Worm (Caenorhabditis elegans) whole organism, L4 larva: ENCODE results near the gene his-7.
A peak's percentile ranks its signal among the peaks of the same experiment; 100 is the strongest.

Source experiments
- D1046.2 ChIP-seq: fragments of 200-800 bp; sonication (Bioruptor generic); IDR thresholded peaks from 2 replicates; pipeline ENCODE4 v1.3.6; 2022; ENCODE audit warnings: missing genetic modification characterization, missing compliant biosample characterization
- F10B5.3 ChIP-seq: sonication (generic microtip); optimal IDR thresholded peaks from 2 replicates; lab custom pipeline; 2016; ENCODE audit warnings: mild to moderate bottlenecking, missing genetic modification characterization, missing compliant biosample characterization
- F26F4.8 ChIP-seq: fragments of 200-800 bp; sonication (Bioruptor generic); conservative IDR thresholded peaks from 2 replicates; pipeline ENCODE4 v1.3.6; 2022; ENCODE audit warnings: missing genetic modification characterization, missing compliant biosample characterization
- F49E8.2 ChIP-seq: sonication (generic microtip); optimal IDR thresholded peaks from 2 replicates; lab custom pipeline; 2016; ENCODE audit warnings: missing compliant biosample characterization, mild to moderate bottlenecking, missing genetic modification characterization, borderline replicate concordance
- R02D3.7 ChIP-seq: fragments of 150-350 bp; sonication (generic microtip); optimal IDR thresholded peaks from 3 replicates; lab custom pipeline; 2014; ENCODE audit warnings: missing biosample characterization, missing genetic modification characterization
- T20F7.1 ChIP-seq: fragments of 200-800 bp; sonication (Bioruptor generic); optimal IDR thresholded peaks from 2 replicates; lab custom pipeline; 2018; ENCODE audit warnings: mild to moderate bottlenecking, missing genetic modification characterization, missing compliant biosample characterization
- T26A8.4 ChIP-seq: fragments of 200-800 bp; sonication (Bioruptor generic); IDR thresholded peaks from 2 replicates; pipeline ENCODE4 v1.3.6; 2022; ENCODE audit warnings: missing genetic modification characterization, missing compliant biosample characterization
- Y75B8A.6 ChIP-seq: fragments of 200-800 bp; sonication (Bioruptor generic); IDR thresholded peaks from 2 replicates; pipeline ENCODE4 v1.3.6; 2022; ENCODE audit warnings: missing genetic modification reagents, missing genetic modification characterization, missing compliant biosample characterization
- ZK546.5 ChIP-seq, 2 experiments: sonication (generic microtip); optimal IDR thresholded peaks; 2 replicates each; lab custom pipeline; 2017; ENCODE audit warnings: missing biosample characterization in 2 of 2, missing genetic modification characterization in 2 of 2
- ceh-28 ChIP-seq: fragments of 150-350 bp; optimal IDR thresholded peaks from 2 replicates; lab custom pipeline; 2014; ENCODE audit warnings: missing biosample characterization, missing genetic modification reagents, missing genetic modification characterization
- ceh-44 ChIP-seq: fragments of 200-800 bp; sonication (Bioruptor generic); IDR thresholded peaks from 2 replicates; pipeline ENCODE4 v1.3.6; 2022; ENCODE audit warnings: missing genetic modification reagents, missing genetic modification characterization, missing compliant biosample characterization
- ctbp-1 ChIP-seq: fragments of 200-800 bp; sonication (Bioruptor generic); IDR thresholded peaks from 2 replicates; pipeline ENCODE4 v1.3.6; 2022; ENCODE audit warnings: missing genetic modification reagents, missing genetic modification characterization, missing compliant biosample characterization
- daf-12 ChIP-seq: fragments of 150-350 bp; optimal IDR thresholded peaks from 2 replicates; lab custom pipeline; 2014; ENCODE audit warnings: missing biosample characterization, missing genetic modification reagents, missing genetic modification characterization
- daf-16 ChIP-seq, 3 experiments: sonication (generic microtip); optimal IDR thresholded peaks; 2 replicates each; lab custom pipeline; 2016 to 2017; ENCODE audit warnings: missing genetic modification characterization in 3 of 3, missing genetic modification reagents in 3 of 3, mild to moderate bottlenecking in 2 of 3, missing compliant biosample characterization in 2 of 3, missing biosample characterization in 1 of 3, moderate library complexity in 1 of 3
- daf-19 ChIP-seq: fragments of 200-800 bp; sonication (Bioruptor generic); conservative IDR thresholded peaks from 2 replicates; pipeline ENCODE4 v1.3.6; 2022; ENCODE audit warnings: missing genetic modification characterization, missing compliant biosample characterization
- daf-8 ChIP-seq: fragments of 200-800 bp; sonication (Bioruptor generic); IDR thresholded peaks from 2 replicates; pipeline ENCODE4 v1.3.6; 2022; ENCODE audit warnings: missing genetic modification characterization, missing compliant biosample characterization
- dmd-6 ChIP-seq: fragments of 200-800 bp; sonication (Bioruptor generic); IDR thresholded peaks from 2 replicates; pipeline ENCODE4 v1.3.6; 2022; ENCODE audit warnings: missing genetic modification reagents, missing genetic modification characterization, missing compliant biosample characterization
- dmd-8 ChIP-seq: fragments of 200-800 bp; sonication (Bioruptor generic); IDR thresholded peaks from 2 replicates; pipeline ENCODE4 v1.3.6; 2022; ENCODE audit warnings: missing genetic modification characterization, missing compliant biosample characterization
- dve-1 ChIP-seq: sonication (generic microtip); optimal IDR thresholded peaks from 2 replicates; lab custom pipeline; 2017; ENCODE audit warnings: antibody characterized with exemption, mild to moderate bottlenecking, missing genetic modification characterization, missing compliant biosample characterization; ENCODE audit not compliant: insufficient read depth
- egl-27 ChIP-seq: sonication (generic microtip); optimal IDR thresholded peaks from 3 replicates; lab custom pipeline; 2017; ENCODE audit warnings: missing biosample characterization, missing genetic modification reagents, missing genetic modification characterization
- egl-43 ChIP-seq: fragments of 200-800 bp; sonication (Bioruptor generic); IDR thresholded peaks from 2 replicates; pipeline ENCODE4 v1.3.6; 2022; ENCODE audit warnings: missing genetic modification reagents, missing genetic modification characterization, missing compliant biosample characterization
- fkh-10 ChIP-seq: fragments of 150-350 bp; optimal IDR thresholded peaks from 2 replicates; lab custom pipeline; 2014; ENCODE audit warnings: missing biosample characterization, missing genetic modification reagents, missing genetic modification characterization
- hlh-11 ChIP-seq: fragments of 200-800 bp; sonication (Bioruptor generic); optimal IDR thresholded peaks from 2 replicates; lab custom pipeline; 2018; ENCODE audit warnings: mild to moderate bottlenecking, missing genetic modification characterization, missing compliant biosample characterization
- hlh-30 ChIP-seq: sonication (generic microtip); optimal IDR thresholded peaks from 2 replicates; lab custom pipeline; 2017; ENCODE audit warnings: antibody characterized with exemption, mild to moderate bottlenecking, missing genetic modification characterization, missing compliant biosample characterization; ENCODE audit not compliant: insufficient read depth
- hmg-1.1 ChIP-seq: fragments of 200-800 bp; sonication (Bioruptor generic); IDR thresholded peaks from 2 replicates; pipeline ENCODE4 v1.3.6; 2022; ENCODE audit warnings: missing genetic modification reagents, missing genetic modification characterization, missing compliant biosample characterization
- lin-1 ChIP-seq: fragments of 200-800 bp; sonication (Bioruptor generic); IDR thresholded peaks from 2 replicates; pipeline ENCODE4 v1.3.6; 2022; ENCODE audit warnings: missing genetic modification reagents, missing genetic modification characterization, missing compliant biosample characterization
- lin-29 ChIP-seq: fragments of 200-800 bp; sonication (Bioruptor generic); IDR thresholded peaks from 2 replicates; pipeline ENCODE4 v1.3.6; 2022; ENCODE audit warnings: missing genetic modification reagents, missing genetic modification characterization, missing compliant biosample characterization
- lin-38 ChIP-seq: fragments of 200-800 bp; sonication (Bioruptor generic); IDR thresholded peaks from 2 replicates; pipeline ENCODE4 v1.3.6; 2022; ENCODE audit warnings: missing genetic modification reagents, missing genetic modification characterization, missing compliant biosample characterization
- lir-3 ChIP-seq: sonication (generic microtip); optimal IDR thresholded peaks from 2 replicates; lab custom pipeline; 2016; ENCODE audit warnings: mild to moderate bottlenecking, missing genetic modification characterization, missing compliant biosample characterization
- madf-5 ChIP-seq, 2 experiments: fragments of 200-800 bp; sonication (Bioruptor generic); IDR thresholded peaks; 2 replicates each; pipeline ENCODE4 v1.3.6; 2022; ENCODE audit warnings: missing compliant biosample characterization in 2 of 2, missing genetic modification characterization in 2 of 2
- mdl-1 ChIP-seq, 2 experiments: fragments of 150-350 bp in 1 of 2; sonication (generic microtip) in 1 of 2; optimal IDR thresholded peaks; 2 replicates each; lab custom pipeline; 2014 to 2017; ENCODE audit warnings: missing biosample characterization in 2 of 2, missing genetic modification characterization in 2 of 2
- mep-1 ChIP-seq: fragments of 150-350 bp; sonication (generic microtip); optimal IDR thresholded peaks from 3 replicates; lab custom pipeline; 2014; ENCODE audit warnings: missing biosample characterization, missing genetic modification characterization
- mxl-3 ChIP-seq: fragments of 200-800 bp; sonication (Bioruptor generic); optimal IDR thresholded peaks from 2 replicates; lab custom pipeline; 2018; ENCODE audit warnings: mild to moderate bottlenecking, missing genetic modification characterization, missing compliant biosample characterization
- nhr-10 ChIP-seq: fragments of 150-350 bp; optimal IDR thresholded peaks from 2 replicates; lab custom pipeline; 2014; ENCODE audit warnings: missing biosample characterization, missing genetic modification characterization
- nhr-102 ChIP-seq: sonication (generic microtip); optimal IDR thresholded peaks from 2 replicates; lab custom pipeline; 2016; ENCODE audit warnings: mild to moderate bottlenecking, missing genetic modification characterization, moderate library complexity, missing compliant biosample characterization
- nhr-11 ChIP-seq: fragments of 150-350 bp; optimal IDR thresholded peaks from 2 replicates; lab custom pipeline; 2014; ENCODE audit warnings: missing biosample characterization, missing genetic modification characterization
- nhr-41 ChIP-seq: fragments of 200-800 bp; sonication (Bioruptor generic); IDR thresholded peaks from 2 replicates; pipeline ENCODE4 v1.3.6; 2022; ENCODE audit warnings: missing genetic modification reagents, missing genetic modification characterization, missing compliant biosample characterization
- nhr-6 ChIP-seq: fragments of 150-350 bp; optimal IDR thresholded peaks from 2 replicates; lab custom pipeline; 2014; ENCODE audit warnings: missing biosample characterization, missing genetic modification characterization
- nhr-77 ChIP-seq: fragments of 150-350 bp; optimal IDR thresholded peaks from 2 replicates; lab custom pipeline; 2014; ENCODE audit warnings: missing biosample characterization, missing genetic modification characterization
- pha-4 ChIP-seq, 2 experiments: fragments of 150-350 bp in 1 of 2; fragments of 200-800 bp in 1 of 2; sonication (Bioruptor generic) in 1 of 2; IDR thresholded peaks in 1 of 2; optimal IDR thresholded peaks in 1 of 2; 2 replicates each; pipeline versions ENCODE4 v1.3.6 to Lab custom; 2014 to 2022; ENCODE audit warnings: missing genetic modification characterization in 2 of 2, missing genetic modification reagents in 2 of 2, missing biosample characterization in 1 of 2, missing compliant biosample characterization in 1 of 2
- php-3 ChIP-seq: fragments of 200-800 bp; sonication (Bioruptor generic); IDR thresholded peaks from 2 replicates; pipeline ENCODE4 v1.3.6; 2022; ENCODE audit warnings: missing genetic modification reagents, missing genetic modification characterization, missing compliant biosample characterization
- rbr-2 ChIP-seq: sonication (generic microtip); optimal IDR thresholded peaks from 2 replicates; lab custom pipeline; 2016; ENCODE audit warnings: missing genotype, missing genetic modification characterization, missing compliant biosample characterization
- sdz-12 ChIP-seq: fragments of 200-800 bp; sonication (Bioruptor generic); optimal IDR thresholded peaks from 2 replicates; lab custom pipeline; 2018; ENCODE audit warnings: mild to moderate bottlenecking, missing genetic modification characterization, missing compliant biosample characterization
- set-16 ChIP-seq: fragments of 200-800 bp; sonication (Bioruptor generic); IDR thresholded peaks from 2 replicates; pipeline ENCODE4 v1.3.6; 2022; ENCODE audit warnings: missing genetic modification reagents, missing genetic modification characterization, missing compliant biosample characterization
- snpc-1.2 ChIP-seq: fragments of 200-800 bp; sonication (Bioruptor generic); IDR thresholded peaks from 2 replicates; pipeline ENCODE4 v1.3.6; 2022; ENCODE audit warnings: missing genetic modification reagents, missing genetic modification characterization, missing compliant biosample characterization
- spr-1 ChIP-seq: sonication (generic microtip); optimal IDR thresholded peaks from 2 replicates; lab custom pipeline; 2016; ENCODE audit warnings: mild to moderate bottlenecking, missing genetic modification characterization, missing compliant biosample characterization
- tag-97 ChIP-seq: fragments of 200-800 bp; sonication (Bioruptor generic); IDR thresholded peaks from 2 replicates; pipeline ENCODE4 v1.3.6; 2022; ENCODE audit warnings: missing genetic modification characterization, missing compliant biosample characterization
- tra-1 ChIP-seq: fragments of 200-800 bp; sonication (Bioruptor generic); IDR thresholded peaks from 2 replicates; pipeline ENCODE4 v1.3.6; 2022; ENCODE audit warnings: missing genetic modification reagents, missing genetic modification characterization, missing compliant biosample characterization
- zfp-2 ChIP-seq: sonication (generic microtip); optimal IDR thresholded peaks from 2 replicates; lab custom pipeline; 2016; ENCODE audit warnings: mild to moderate bottlenecking, missing genetic modification characterization, missing compliant biosample characterization
- zip-2 ChIP-seq: fragments of 150-350 bp; optimal IDR thresholded peaks from 2 replicates; lab custom pipeline; 2014; ENCODE audit warnings: missing biosample characterization, missing genetic modification characterization

The his-7 gene

ce11 chrV:8500348-8500747, 32.8 kb upstream of the his-7 start (continued):
- no peak for TF ChIP-seq daf-12
- TF ChIP-seq mxl-3: peak; percentile 95
- peak; percentile 99 for TF ChIP-seq T26A8.4 (GFP tag; lab: Robert Waterston, UW)
- peak; percentile 4 for TF ChIP-seq nhr-11 (tag; lab: Kevin White, UChicago)
- peak; percentile 100 for TF ChIP-seq egl-43
- TF ChIP-seq pha-4 (GFP tag; IDR thresholded peaks at IDR 0.05; lab: Robert Waterston, UW): peak; percentile 99
- TF ChIP-seq pha-4 (tag; optimal IDR thresholded peaks at IDR 0.05; lab: Kevin White, UChicago): no peak
- TF ChIP-seq dve-1: peak; percentile 90
- peak; percentile 96 for TF ChIP-seq lin-29
- TF ChIP-seq ctbp-1 (GFP tag; lab: Robert Waterston, UW): peak; percentile 99
- TF ChIP-seq lin-38 (GFP tag; lab: Robert Waterston, UW): peak; percentile 95
- peak; percentile 92; the same call in 1 of the 2 replicates for TF ChIP-seq dmd-6 (GFP tag; lab: Robert Waterston, UW)
- TF ChIP-seq daf-19 (GFP tag; lab: Robert Waterston, UW): peak; percentile 100
- TF ChIP-seq hmg-1.1: peak; percentile 99
- peak; percentile 97 for TF ChIP-seq nhr-102 (tag; lab: Kevin White, UChicago)
- TF ChIP-seq tra-1 (GFP tag; lab: Robert Waterston, UW): peak; percentile 99
- peak; percentile 97 for TF ChIP-seq D1046.2 (GFP tag; lab: Robert Waterston, UW)
- peak; percentile 96 for TF ChIP-seq ceh-44 (GFP tag; lab: Robert Waterston, UW)
- TF ChIP-seq tag-97 (GFP tag; lab: Robert Waterston, UW): peak; percentile 88; the same call in 1 of the 2 replicates
- TF ChIP-seq lin-1 (GFP tag; lab: Robert Waterston, UW): peak; percentile 99
- TF ChIP-seq egl-27: no peak
- TF ChIP-seq F49E8.2 (tag; lab: Kevin White, UChicago): peak; percentile 98
- TF ChIP-seq R02D3.7 (tag; lab: Kevin White, UChicago): peak; percentile 72
- TF ChIP-seq nhr-10 (tag; lab: Kevin White, UChicago): peak; percentile 54
- peak; percentile 99 for TF ChIP-seq Y75B8A.6
- TF ChIP-seq hlh-11 (tag; lab: Kevin White, UChicago): peak; percentile 91
- peak; percentile 95 for TF ChIP-seq F10B5.3 (tag; lab: Kevin White, UChicago)
- TF ChIP-seq php-3 (GFP tag; lab: Robert Waterston, UW): peak; percentile 99
- peak; percentile 82 for TF ChIP-seq nhr-6
- no peak; the same call in 1 of the 2 replicates for TF ChIP-seq set-16 (GFP tag; lab: Robert Waterston, UW)
- TF ChIP-seq F26F4.8: peak; percentile 100
- no peak for TF ChIP-seq ZK546.5 (tag; optimal IDR thresholded peaks at IDR 0.05; lab: Kevin White, UChicago)
- TF ChIP-seq snpc-1.2 (GFP tag; lab: Robert Waterston, UW): peak; percentile 98
- peak; percentile 97 for TF ChIP-seq spr-1 (tag; lab: Kevin White, UChicago)
- TF ChIP-seq ceh-28 (tag; lab: Kevin White, UChicago): no peak
- TF ChIP-seq nhr-41 (GFP tag; lab: Robert Waterston, UW): peak; percentile 100
- TF ChIP-seq dmd-8 (GFP tag; lab: Robert Waterston, UW): peak; percentile 100
- peak; percentile 95 for TF ChIP-seq lir-3 (tag; lab: Kevin White, UChicago)
- peak; percentile 98 for TF ChIP-seq daf-8
- TF ChIP-seq mep-1 (tag; lab: Kevin White, UChicago): peak; percentile 93
- peak; percentile 99 for TF ChIP-seq sdz-12 (GFP tag; lab: Kevin White, UChicago)
- TF ChIP-seq mdl-1 (tag; optimal IDR thresholded peaks at IDR 0.05; lab: Kevin White, UChicago): peak; percentile 8 to 59
- TF ChIP-seq fkh-10 (GFP tag; lab: Kevin White, UChicago): no peak
- peak in 1 of 2 experiments; percentile 99 for TF ChIP-seq madf-5 (GFP tag; IDR thresholded peaks at IDR 0.05; lab: Robert Waterston, UW)
- TF ChIP-seq zip-2 (tag; lab: Kevin White, UChicago): peak; percentile 66
- TF ChIP-seq zfp-2 (tag; lab: Kevin White, UChicago): peak; percentile 86
- peak; percentile 96 to 98 for TF ChIP-seq daf-16 (GFP tag; optimal IDR thresholded peaks at IDR 0.05; lab: Kevin White, UChicago)
- peak; percentile 84 for TF ChIP-seq daf-16 (tag; optimal IDR thresholded peaks at IDR 0.05; lab: Kevin White, UChicago)
- TF ChIP-seq rbr-2 (tag; lab: Kevin White, UChicago): peak; percentile 96
- peak; percentile 79 for TF ChIP-seq nhr-77
- peak; percentile 70 for TF ChIP-seq hlh-30 (tag; lab: Kevin White, UChicago)
- TF ChIP-seq T20F7.1 (GFP tag; lab: Kevin White, UChicago): peak; percentile 87
